Fruit fly (Drosophila melanogaster): ENCODE results near the gene morgue.

The morgue gene

dm6 chr2L:4444457-4444856 is at the start of gene morgue, which contains the start of gene Elp3:
Gene morgue, minus strand, starts transcription at chr2L:4444680.
Gene Elp3, plus strand, starts transcription at chr2L:4444732.
- TF ChIP-seq Dll (optimal IDR thresholded peaks at IDR 0.05) (no peak), usp (GFP tag; optimal IDR thresholded peaks at IDR 0.05) (no peak), psq (optimal IDR thresholded peaks at IDR 0.05) (no peak), pan (optimal IDR thresholded peaks at IDR 0.05) (no peak), CG8478 (optimal IDR thresholded peaks at IDR 0.05) (no peak), EcR (GFP tag; optimal IDR thresholded peaks at IDR 0.05) (no peak)

- no peak for TF ChIP-seq EcR (GFP tag; optimal IDR thresholded peaks at IDR 0.05)
- no peak for TF ChIP-seq usp (GFP tag; optimal IDR thresholded peaks at IDR 0.05)
- TF ChIP-seq psq (optimal IDR thresholded peaks at IDR 0.05): no peak
- no peak for TF ChIP-seq pan (optimal IDR thresholded peaks at IDR 0.05)
These were observed 33.5 kb upstream of the morgue start for dm6 chr2L:4477978-4478377.

- no peak for TF ChIP-seq EcR (GFP tag; optimal IDR thresholded peaks at IDR 0.05)
- TF ChIP-seq usp (GFP tag; optimal IDR thresholded peaks at IDR 0.05): no peak
- no peak for TF ChIP-seq CG8478 (optimal IDR thresholded peaks at IDR 0.05)
- no peak for TF ChIP-seq psq (optimal IDR thresholded peaks at IDR 0.05)
- no peak for TF ChIP-seq pan (optimal IDR thresholded peaks at IDR 0.05)
- no peak for TF ChIP-seq Dll (optimal IDR thresholded peaks at IDR 0.05)
These were observed 32.3 kb upstream of the morgue start, which contains the start of gene ine for dm6 chr2L:4476672-4477273. Gene ine, minus strand, starts transcription at chr2L:4477022.

dm6 chr2L:4475422-4475821 is 30.9 kb upstream of the morgue start:
- TF ChIP-seq CG8478 (optimal IDR thresholded peaks at IDR 0.05) (no peak), usp (GFP tag; optimal IDR thresholded peaks at IDR 0.05) (no peak), psq (optimal IDR thresholded peaks at IDR 0.05) (no peak), pan (optimal IDR thresholded peaks at IDR 0.05) (no peak), EcR (GFP tag; optimal IDR thresholded peaks at IDR 0.05) (no peak), Dll (optimal IDR thresholded peaks at IDR 0.05) (no peak)

dm6 chr2L:4464946-4465345 is 20.5 kb upstream of the morgue start, which contains the start of gene FIG4:
Gene FIG4, plus strand, starts transcription at chr2L:4465174.
- no peak for TF ChIP-seq psq (optimal IDR thresholded peaks at IDR 0.05)
- no peak for TF ChIP-seq usp (GFP tag; optimal IDR thresholded peaks at IDR 0.05)
- TF ChIP-seq pan (optimal IDR thresholded peaks at IDR 0.05): no peak
- TF ChIP-seq Dll (optimal IDR thresholded peaks at IDR 0.05): no peak
- no peak for TF ChIP-seq EcR (GFP tag; optimal IDR thresholded peaks at IDR 0.05)
- no peak for TF ChIP-seq CG8478 (optimal IDR thresholded peaks at IDR 0.05)

dm6 chr2L:4463323-4463722 is 18.8 kb upstream of the morgue start, which contains the start of the genes CG15443 and Paris:
Gene CG15443, minus strand, starts transcription at chr2L:4463447.
Gene Paris, plus strand, starts transcription at chr2L:4463611.
- no peak for TF ChIP-seq usp (GFP tag; optimal IDR thresholded peaks at IDR 0.05)
- TF ChIP-seq CG8478 (optimal IDR thresholded peaks at IDR 0.05): no peak
- TF ChIP-seq Dll (optimal IDR thresholded peaks at IDR 0.05): no peak
- TF ChIP-seq psq (optimal IDR thresholded peaks at IDR 0.05): no peak
- no peak for TF ChIP-seq pan (optimal IDR thresholded peaks at IDR 0.05)
- TF ChIP-seq EcR (GFP tag; optimal IDR thresholded peaks at IDR 0.05): no peak

dm6 chr2L:4459543-4459942 is 15.1 kb upstream of the morgue start, which contains the start of the genes mRpL27 and CG15435:
Gene mRpL27, minus strand, starts transcription at chr2L:4459638.
Gene CG15435, plus strand, starts transcription at chr2L:4459729.
- TF ChIP-seq psq (optimal IDR thresholded peaks at IDR 0.05): no peak
- no peak for TF ChIP-seq EcR (GFP tag; optimal IDR thresholded peaks at IDR 0.05)
- TF ChIP-seq CG8478 (optimal IDR thresholded peaks at IDR 0.05): no peak
- TF ChIP-seq pan (optimal IDR thresholded peaks at IDR 0.05): no peak
- no peak for TF ChIP-seq Dll (optimal IDR thresholded peaks at IDR 0.05)
- TF ChIP-seq usp (GFP tag; optimal IDR thresholded peaks at IDR 0.05): no peak

dm6 chr2L:4458119-4459056 is 13.9 kb upstream of the morgue start, which contains the start of gene RpL27A:
Gene RpL27A, minus strand, starts transcription at chr2L:4458364.
- TF ChIP-seq EcR (GFP tag; optimal IDR thresholded peaks at IDR 0.05) (no peak), usp (GFP tag; optimal IDR thresholded peaks at IDR 0.05) (no peak), pan (optimal IDR thresholded peaks at IDR 0.05) (no peak), Dll (optimal IDR thresholded peaks at IDR 0.05) (no peak), CG8478 (optimal IDR thresholded peaks at IDR 0.05) (no peak), psq (optimal IDR thresholded peaks at IDR 0.05) (no peak)

dm6 chr2L:4456539-4456994 is 12.1 kb upstream of the morgue start, which contains the start of gene Gs1l:
Gene Gs1l, minus strand, starts transcription at chr2L:4456807.
- TF ChIP-seq CG8478 (optimal IDR thresholded peaks at IDR 0.05) (no peak), Dll (optimal IDR thresholded peaks at IDR 0.05) (no peak), EcR (GFP tag; optimal IDR thresholded peaks at IDR 0.05) (no peak), pan (optimal IDR thresholded peaks at IDR 0.05) (no peak), usp (GFP tag; optimal IDR thresholded peaks at IDR 0.05) (no peak), psq (optimal IDR thresholded peaks at IDR 0.05) (no peak)

dm6 chr2L:4454009-4454689 is 9.7 kb upstream of the morgue start, which contains the start of the genes Secp43 and ND-B8:
Gene Secp43, minus strand, starts transcription at chr2L:4454453.
Gene ND-B8, plus strand, starts transcription at chr2L:4454626.
- TF ChIP-seq usp (GFP tag; optimal IDR thresholded peaks at IDR 0.05): no peak

- TF ChIP-seq CG8478 (optimal IDR thresholded peaks at IDR 0.05) (no peak), psq (optimal IDR thresholded peaks at IDR 0.05) (no peak), usp (GFP tag; optimal IDR thresholded peaks at IDR 0.05) (no peak), pan (optimal IDR thresholded peaks at IDR 0.05) (no peak), Dll (optimal IDR thresholded peaks at IDR 0.05) (no peak), EcR (GFP tag; optimal IDR thresholded peaks at IDR 0.05) (no peak)
These were observed 8.3 kb upstream of the morgue start, which contains the start of gene CG15439 for dm6 chr2L:4452798-4453197. Gene CG15439, minus strand, starts transcription at chr2L:4453038.
